Worm (Caenorhabditis elegans) whole organism, L4 larva: Measurements from ENCODE around the gene F57G12.2.

Experiments used
- D1046.2 ChIP-seq: fragments of 200-800 bp; sonication (Bioruptor generic); IDR thresholded peaks from 2 replicates; pipeline ENCODE4 v1.3.6; 2022; ENCODE audit warnings: missing genetic modification characterization, missing compliant biosample characterization
- F37D6.2 ChIP-seq: sonication (generic microtip); optimal IDR thresholded peaks from 2 replicates; lab custom pipeline; 2016; ENCODE audit warnings: mild to moderate bottlenecking, missing genetic modification characterization, missing compliant biosample characterization
- Y5F2A.4 ChIP-seq: fragments of 200-800 bp; sonication (Bioruptor generic); optimal IDR thresholded peaks from 2 replicates; lab custom pipeline; 2018; ENCODE audit warnings: mild to moderate bottlenecking, missing genetic modification characterization, missing compliant biosample characterization
- ZK337.2 ChIP-seq: fragments of 200-800 bp; sonication (Bioruptor generic); IDR thresholded peaks from 2 replicates; pipeline ENCODE4 v1.3.6; 2022; ENCODE audit warnings: missing genetic modification reagents, missing genetic modification characterization, missing compliant biosample characterization
- aha-1 ChIP-seq: fragments of 150-350 bp; peaks from one replicate; lab custom pipeline; 2014; ENCODE audit warnings: missing biosample characterization, missing genetic modification characterization
- ama-1 ChIP-seq: fragments of 150-350 bp; optimal IDR thresholded peaks from 2 replicates; lab custom pipeline; 2014; ENCODE audit warnings: inconsistent platforms, mixed read lengths
- ceh-20 ChIP-seq: fragments of 200-800 bp; sonication (Bioruptor generic); IDR thresholded peaks from 2 replicates; pipeline ENCODE4 v1.3.6; 2022; ENCODE audit warnings: missing genetic modification reagents, missing genetic modification characterization, missing compliant biosample characterization
- ceh-32 ChIP-seq: sonication (generic microtip); optimal IDR thresholded peaks from 2 replicates; lab custom pipeline; 2016; ENCODE audit warnings: mild to moderate bottlenecking, missing genetic modification characterization, missing compliant biosample characterization; ENCODE audit not compliant: poor library complexity
- ces-1 ChIP-seq: fragments of 150-350 bp; sonication (generic microtip); optimal IDR thresholded peaks from 4 replicates; lab custom pipeline; 2014; ENCODE audit warnings: missing biosample characterization, missing genetic modification reagents, missing genetic modification characterization
- ctbp-1 ChIP-seq: fragments of 200-800 bp; sonication (Bioruptor generic); IDR thresholded peaks from 2 replicates; pipeline ENCODE4 v1.3.6; 2022; ENCODE audit warnings: missing genetic modification reagents, missing genetic modification characterization, missing compliant biosample characterization
- daf-16 ChIP-seq, 3 experiments: sonication (generic microtip); optimal IDR thresholded peaks; 2 replicates each; lab custom pipeline; 2016 to 2017; ENCODE audit warnings: missing genetic modification characterization in 3 of 3, missing genetic modification reagents in 3 of 3, mild to moderate bottlenecking in 2 of 3, missing compliant biosample characterization in 2 of 3, missing biosample characterization in 1 of 3, moderate library complexity in 1 of 3
- dmd-6 ChIP-seq: fragments of 200-800 bp; sonication (Bioruptor generic); IDR thresholded peaks from 2 replicates; pipeline ENCODE4 v1.3.6; 2022; ENCODE audit warnings: missing genetic modification reagents, missing genetic modification characterization, missing compliant biosample characterization
- dmd-8 ChIP-seq: fragments of 200-800 bp; sonication (Bioruptor generic); IDR thresholded peaks from 2 replicates; pipeline ENCODE4 v1.3.6; 2022; ENCODE audit warnings: missing genetic modification characterization, missing compliant biosample characterization
- dmd-9 ChIP-seq: fragments of 200-800 bp; sonication (Bioruptor generic); IDR thresholded peaks from 2 replicates; pipeline ENCODE4 v1.3.6; 2022; ENCODE audit warnings: missing genetic modification reagents, missing genetic modification characterization, missing compliant biosample characterization
- dpl-1 ChIP-seq: fragments of 150-350 bp; optimal IDR thresholded peaks from 2 replicates; lab custom pipeline; 2014; ENCODE audit warnings: missing biosample characterization, missing genetic modification reagents, missing genetic modification characterization
- duxl-1 ChIP-seq: sonication (generic microtip); optimal IDR thresholded peaks from 2 replicates; lab custom pipeline; 2016; ENCODE audit warnings: mild to moderate bottlenecking, missing genetic modification characterization, moderate library complexity, missing compliant biosample characterization; ENCODE audit not compliant: poor library complexity
- egl-27 ChIP-seq: sonication (generic microtip); optimal IDR thresholded peaks from 3 replicates; lab custom pipeline; 2017; ENCODE audit warnings: missing biosample characterization, missing genetic modification reagents, missing genetic modification characterization
- hif-1 ChIP-seq, 2 experiments: sonication (generic microtip); optimal IDR thresholded peaks; 2 replicates each; lab custom pipeline; 2016 to 2017; ENCODE audit warnings: missing compliant biosample characterization in 2 of 2, missing genetic modification characterization in 2 of 2, missing genetic modification reagents in 2 of 2, missing genotype in 2 of 2, mild to moderate bottlenecking in 1 of 2
- hlh-11 ChIP-seq: fragments of 200-800 bp; sonication (Bioruptor generic); optimal IDR thresholded peaks from 2 replicates; lab custom pipeline; 2018; ENCODE audit warnings: mild to moderate bottlenecking, missing genetic modification characterization, missing compliant biosample characterization
- jun-1 ChIP-seq: fragments of 150-350 bp; optimal IDR thresholded peaks from 2 replicates; lab custom pipeline; 2014; ENCODE audit warnings: missing biosample characterization, missing genetic modification reagents, missing genetic modification characterization
- lin-13 ChIP-seq: fragments of 150-350 bp; optimal IDR thresholded peaks from 2 replicates; lab custom pipeline; 2014; ENCODE audit warnings: missing biosample characterization, missing genetic modification reagents, missing genetic modification characterization
- lin-39 ChIP-seq: fragments of 150-350 bp; optimal IDR thresholded peaks from 2 replicates; lab custom pipeline; 2014; ENCODE audit warnings: missing biosample characterization, missing genetic modification reagents, missing genetic modification characterization
- lir-3 ChIP-seq: sonication (generic microtip); optimal IDR thresholded peaks from 2 replicates; lab custom pipeline; 2016; ENCODE audit warnings: mild to moderate bottlenecking, missing genetic modification characterization, missing compliant biosample characterization
- lsy-2 ChIP-seq, 2 experiments: fragments of 150-350 bp in 1 of 2; sonication (generic microtip) in 1 of 2; optimal IDR thresholded peaks; 2 replicates each; lab custom pipeline; 2014 to 2017; ENCODE audit warnings: missing biosample characterization in 2 of 2, missing genetic modification characterization in 2 of 2
- madf-5 ChIP-seq, 2 experiments: fragments of 200-800 bp; sonication (Bioruptor generic); IDR thresholded peaks; 2 replicates each; pipeline ENCODE4 v1.3.6; 2022; ENCODE audit warnings: missing compliant biosample characterization in 2 of 2, missing genetic modification characterization in 2 of 2
- mdl-1 ChIP-seq, 2 experiments: fragments of 150-350 bp in 1 of 2; sonication (generic microtip) in 1 of 2; optimal IDR thresholded peaks; 2 replicates each; lab custom pipeline; 2014 to 2017; ENCODE audit warnings: missing biosample characterization in 2 of 2, missing genetic modification characterization in 2 of 2
- mdt-29 ChIP-seq: fragments of 200-800 bp; sonication (Bioruptor generic); IDR thresholded peaks from 2 replicates; pipeline ENCODE4 v1.3.6; 2022; ENCODE audit warnings: missing genetic modification reagents, missing genetic modification characterization, missing compliant biosample characterization
- mxl-2 ChIP-seq: fragments of 200-800 bp; sonication (Bioruptor generic); conservative IDR thresholded peaks from 2 replicates; pipeline ENCODE4 v1.3.6; 2022; ENCODE audit warnings: missing genetic modification reagents, missing genetic modification characterization, missing compliant biosample characterization
- nhr-10 ChIP-seq: fragments of 150-350 bp; optimal IDR thresholded peaks from 2 replicates; lab custom pipeline; 2014; ENCODE audit warnings: missing biosample characterization, missing genetic modification characterization
- nhr-102 ChIP-seq: sonication (generic microtip); optimal IDR thresholded peaks from 2 replicates; lab custom pipeline; 2016; ENCODE audit warnings: mild to moderate bottlenecking, missing genetic modification characterization, moderate library complexity, missing compliant biosample characterization
- nhr-11 ChIP-seq: fragments of 150-350 bp; optimal IDR thresholded peaks from 2 replicates; lab custom pipeline; 2014; ENCODE audit warnings: missing biosample characterization, missing genetic modification characterization
- nhr-237 ChIP-seq: sonication (generic microtip); optimal IDR thresholded peaks from 2 replicates; lab custom pipeline; 2017; ENCODE audit warnings: missing biosample characterization, missing genetic modification characterization
- nhr-25 ChIP-seq: sonication (generic microtip); optimal IDR thresholded peaks from 2 replicates; lab custom pipeline; 2017; ENCODE audit warnings: missing genetic modification characterization, mild to moderate bottlenecking, missing compliant biosample characterization, antibody characterized with exemption, moderate library complexity, borderline replicate concordance; ENCODE audit not compliant: insufficient read depth
- nhr-28 ChIP-seq: fragments of 150-350 bp; optimal IDR thresholded peaks from 2 replicates; lab custom pipeline; 2014; ENCODE audit warnings: missing biosample characterization, missing genetic modification characterization
- nhr-41 ChIP-seq: fragments of 200-800 bp; sonication (Bioruptor generic); IDR thresholded peaks from 2 replicates; pipeline ENCODE4 v1.3.6; 2022; ENCODE audit warnings: missing genetic modification reagents, missing genetic modification characterization, missing compliant biosample characterization
- pqm-1 ChIP-seq: sonication (generic microtip); optimal IDR thresholded peaks from 2 replicates; lab custom pipeline; 2017; ENCODE audit warnings: missing biosample characterization, missing genetic modification characterization
- saeg-2 ChIP-seq: fragments of 200-800 bp; sonication (Bioruptor generic); IDR thresholded peaks from 2 replicates; pipeline ENCODE4 v1.3.6; 2022; ENCODE audit warnings: missing genetic modification reagents, missing genetic modification characterization, missing compliant biosample characterization
- sdz-12 ChIP-seq: fragments of 200-800 bp; sonication (Bioruptor generic); optimal IDR thresholded peaks from 2 replicates; lab custom pipeline; 2018; ENCODE audit warnings: mild to moderate bottlenecking, missing genetic modification characterization, missing compliant biosample characterization
- spr-1 ChIP-seq: sonication (generic microtip); optimal IDR thresholded peaks from 2 replicates; lab custom pipeline; 2016; ENCODE audit warnings: mild to moderate bottlenecking, missing genetic modification characterization, missing compliant biosample characterization
- spr-3 ChIP-seq: fragments of 200-800 bp; sonication (Bioruptor generic); optimal IDR thresholded peaks from 2 replicates; lab custom pipeline; 2018; ENCODE audit warnings: mild to moderate bottlenecking, missing genetic modification characterization, missing compliant biosample characterization
- unc-39 ChIP-seq: sonication (generic microtip); optimal IDR thresholded peaks from 2 replicates; lab custom pipeline; 2017; ENCODE audit warnings: missing biosample characterization, missing genetic modification characterization
- unc-62 ChIP-seq, 3 experiments: fragments of 150-350 bp in 1 of 3; sonication (generic microtip); optimal IDR thresholded peaks in 2 of 3; peaks in 1 of 3; 1 replicate in 1 of 3; 2 replicates in 2 of 3; lab custom pipeline; 2014 to 2017; ENCODE audit warnings: missing biosample characterization in 3 of 3, missing genetic modification characterization in 3 of 3, missing genetic modification reagents in 3 of 3, missing genotype in 1 of 3
- vab-7 ChIP-seq: fragments of 200-800 bp; sonication (Bioruptor generic); IDR thresholded peaks from 2 replicates; pipeline ENCODE4 v1.3.6; 2022; ENCODE audit warnings: missing genetic modification reagents, missing genetic modification characterization, missing compliant biosample characterization
- zip-2 ChIP-seq: fragments of 150-350 bp; optimal IDR thresholded peaks from 2 replicates; lab custom pipeline; 2014; ENCODE audit warnings: missing biosample characterization, missing genetic modification characterization

Gene F57G12.2

DNA sequence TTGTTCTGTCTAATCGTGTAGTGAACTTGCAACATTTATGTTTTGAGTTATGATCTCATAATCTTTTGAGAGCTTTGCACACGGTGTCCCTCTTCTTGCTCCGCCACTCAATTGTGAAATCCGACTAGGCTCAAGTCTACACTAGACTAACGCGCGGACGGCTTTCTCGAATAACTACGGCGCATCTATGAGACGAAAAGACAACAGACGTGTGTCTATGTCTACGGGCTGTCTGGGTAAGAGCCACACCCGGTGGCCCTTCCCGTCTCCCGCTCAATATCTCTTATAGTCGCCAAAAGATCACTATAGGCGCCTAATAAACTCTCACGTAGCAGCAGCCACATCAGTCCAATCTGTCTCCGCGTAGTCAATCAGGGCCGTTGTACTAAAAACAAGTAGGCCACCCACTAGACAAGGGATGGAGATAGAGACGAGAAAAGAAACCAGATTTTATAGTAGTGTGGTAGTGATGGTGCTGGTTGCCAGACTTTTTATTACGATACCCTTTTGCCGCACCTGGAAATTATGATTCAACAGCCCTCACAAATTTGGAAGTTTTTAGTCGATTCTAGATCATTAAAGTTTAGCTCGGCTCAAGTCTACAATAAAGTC is 15.9 kb upstream of the F57G12.2 start:
- TF ChIP-seq saeg-2, result no peak
- no peak for TF ChIP-seq dmd-9 (GFP tag; lab: Robert Waterston, UW)
- TF ChIP-seq nhr-41, result no peak
- no peak for TF ChIP-seq lsy-2 (tag; optimal IDR thresholded peaks at IDR 0.05; lab: Kevin White, UChicago)
- no peak for TF ChIP-seq lin-39
- no peak for TF ChIP-seq mdl-1 (tag; optimal IDR thresholded peaks at IDR 0.05; lab: Kevin White, UChicago)
- TF ChIP-seq daf-16 (GFP tag; optimal IDR thresholded peaks at IDR 0.05; lab: Kevin White, UChicago), result peak in 1 of 2 experiments; percentile 4
- TF ChIP-seq daf-16 (tag; optimal IDR thresholded peaks at IDR 0.05; lab: Kevin White, UChicago), result no peak
- peak in 1 of 2 experiments; percentile 16 for TF ChIP-seq unc-62 (GFP tag; optimal IDR thresholded peaks at IDR 0.05 in 1 of 2; lab: Kevin White, UChicago)
- no peak for TF ChIP-seq unc-62 (tag; optimal IDR thresholded peaks at IDR 0.05; lab: Kevin White, UChicago)
- peak; percentile 26; the same call in 1 of the 2 replicates for TF ChIP-seq dmd-6 (GFP tag; lab: Robert Waterston, UW)
- TF ChIP-seq Y5F2A.4 (GFP tag; lab: Kevin White, UChicago), result no peak
- TF ChIP-seq ceh-20, result peak; percentile 27; the same call in 1 of the 2 replicates
- TF ChIP-seq mxl-2, result no peak
- TF ChIP-seq ceh-32 (tag; lab: Kevin White, UChicago), result no peak
- TF ChIP-seq aha-1, result peak; percentile 62
- no peak for TF ChIP-seq vab-7 (GFP tag; lab: Robert Waterston, UW)
- no peak for TF ChIP-seq ama-1 (lab: Kevin White, UChicago)
- TF ChIP-seq hlh-11 (tag; lab: Kevin White, UChicago), result peak; percentile 11
- peak; percentile 21 for TF ChIP-seq nhr-28 (tag; lab: Kevin White, UChicago)

DNA sequence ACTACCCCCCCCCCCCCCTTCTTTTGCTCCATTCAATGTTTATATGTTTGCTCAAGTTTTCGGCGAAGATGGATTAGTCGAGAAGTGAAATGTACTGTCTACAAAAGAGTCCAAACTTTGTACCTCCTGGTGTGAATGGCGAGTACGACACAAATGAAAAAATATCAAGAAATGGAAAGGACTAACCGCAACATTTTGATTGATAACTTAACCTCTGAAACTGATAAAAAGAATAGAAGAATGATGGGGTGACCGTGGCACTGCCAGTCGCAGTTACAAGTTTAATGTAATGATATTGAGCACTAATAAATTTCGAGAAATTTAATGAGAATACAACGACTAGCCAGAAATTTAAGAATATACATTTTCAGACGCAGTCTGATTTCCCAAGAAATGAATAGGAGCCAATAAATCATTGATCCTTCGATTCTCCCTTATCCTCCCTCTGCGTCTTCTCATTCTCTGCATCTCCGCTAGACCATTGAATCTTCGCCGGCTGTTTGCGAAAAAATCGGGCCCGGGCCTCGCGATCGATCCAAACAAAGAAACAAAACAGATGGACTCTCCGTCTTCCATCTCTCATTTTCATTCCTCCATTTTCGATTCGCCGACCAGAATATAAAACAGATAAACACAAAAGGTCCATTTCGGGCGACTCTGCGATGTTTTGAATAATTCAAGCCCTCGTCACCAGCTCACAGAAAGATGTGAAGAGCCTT is 15.0 kb upstream of the F57G12.2 start:
- TF ChIP-seq madf-5 (GFP tag; IDR thresholded peaks at IDR 0.05; lab: Robert Waterston, UW) (no peak), D1046.2 (no peak), saeg-2 (no peak), zip-2 (tag; lab: Kevin White, UChicago) (no peak), spr-1 (tag; lab: Kevin White, UChicago) (no peak), dmd-8 (GFP tag; lab: Robert Waterston, UW) (no peak), nhr-25 (no peak), F37D6.2 (tag; lab: Kevin White, UChicago) (no peak), ama-1 (lab: Kevin White, UChicago) (no peak), pqm-1 (tag; lab: Kevin White, UChicago) (peak; percentile 15), lin-13 (no peak), dpl-1 (GFP tag; lab: Kevin White, UChicago) (no peak), nhr-102 (tag; lab: Kevin White, UChicago) (no peak), mdt-29 (GFP tag; lab: Robert Waterston, UW) (no peak), aha-1 (peak; percentile 49), hif-1 (tag; optimal IDR thresholded peaks at IDR 0.05; lab: Kevin White, UChicago) (no peak), ctbp-1 (GFP tag; lab: Robert Waterston, UW) (no peak), nhr-41 (no peak), unc-39 (tag; lab: Kevin White, UChicago) (no peak), duxl-1 (tag; lab: Kevin White, UChicago) (no peak), nhr-10 (tag; lab: Kevin White, UChicago) (no peak), ceh-32 (tag; lab: Kevin White, UChicago) (no peak), daf-16 (GFP tag; optimal IDR thresholded peaks at IDR 0.05; lab: Kevin White, UChicago) (no peak), daf-16 (tag; optimal IDR thresholded peaks at IDR 0.05; lab: Kevin White, UChicago) (peak; percentile 38), nhr-28 (tag; lab: Kevin White, UChicago) (peak; percentile 15), ZK337.2 (no peak), hlh-11 (tag; lab: Kevin White, UChicago) (peak; percentile 1), egl-27 (tag; lab: Kevin White, UChicago) (no peak), jun-1 (no peak), spr-3 (no peak), lir-3 (no peak), unc-62 (GFP tag; optimal IDR thresholded peaks at IDR 0.05 in 1 of 2; lab: Kevin White, UChicago) (peak in 1 of 2 experiments; percentile 85), unc-62 (tag; optimal IDR thresholded peaks at IDR 0.05; lab: Kevin White, UChicago) (no peak), sdz-12 (GFP tag; lab: Kevin White, UChicago) (no peak), dmd-6 (GFP tag; lab: Robert Waterston, UW) (peak; percentile 50; the same call in 1 of the 2 replicates), nhr-11 (tag; lab: Kevin White, UChicago) (no peak), nhr-237 (tag; lab: Kevin White, UChicago) (no peak), ces-1 (GFP tag; lab: Kevin White, UChicago) (no peak)
